Fruit fly (Drosophila melanogaster) S2 (cell line): Measurements from ENCODE around the gene Skadu.

Experiments used
- CG8478 ChIP-seq: fragments of >200 bp; optimal IDR thresholded peaks from 2 replicates; lab custom pipeline; 2018
- CTCF ChIP-seq, 2 experiments: fragments of >200 bp; optimal IDR thresholded peaks; 2 replicates each; lab custom pipeline; 2018

- TF ChIP-seq CG8478 (no peak), CTCF (optimal IDR thresholded peaks at IDR 0.05; lab: Kevin White, UChicago) (no peak)
These were observed 5.2 kb downstream of the Skadu start, which contains the start of gene kek3 for dm6 chr2L:15552480-15552879.
